Worm (Caenorhabditis elegans) whole organism, L2 larva: ENCODE results near the gene F20D6.1.

Experiments used
- C34F6.9 ChIP-seq: fragments of 150-350 bp; optimal IDR thresholded peaks from 2 replicates; lab custom pipeline; 2014; ENCODE audit warnings: missing biosample characterization, missing genetic modification characterization
- F13H6.1 ChIP-seq: sonication (generic microtip); optimal IDR thresholded peaks from 2 replicates; lab custom pipeline; 2016; ENCODE audit warnings: missing genetic modification characterization, missing compliant biosample characterization
- R02D3.7 ChIP-seq: fragments of 150-350 bp; optimal IDR thresholded peaks from 2 replicates; lab custom pipeline; 2014; ENCODE audit warnings: missing biosample characterization, missing genetic modification characterization
- Y55F3AM.14 ChIP-seq: fragments of 200-800 bp; sonication (Bioruptor generic); optimal IDR thresholded peaks from 2 replicates; lab custom pipeline; 2018; ENCODE audit warnings: mild to moderate bottlenecking, missing genetic modification characterization, missing compliant biosample characterization
- ZK546.5 ChIP-seq: sonication (generic microtip); optimal IDR thresholded peaks from 2 replicates; lab custom pipeline; 2017; ENCODE audit warnings: missing biosample characterization, missing genetic modification characterization
- aly-2 ChIP-seq: fragments of 150-350 bp; optimal IDR thresholded peaks from 2 replicates; lab custom pipeline; 2014; ENCODE audit warnings: missing biosample characterization, missing genetic modification characterization
- ama-1 ChIP-seq: fragments of 150-350 bp; optimal IDR thresholded peaks from 2 replicates; lab custom pipeline; 2018; ENCODE audit warnings: inconsistent platforms
- blmp-1 ChIP-seq: sonication (generic microtip); optimal IDR thresholded peaks from 2 replicates; lab custom pipeline; 2017; ENCODE audit warnings: missing genetic modification characterization, mild to moderate bottlenecking, missing compliant biosample characterization, antibody characterized with exemption, moderate library complexity; ENCODE audit not compliant: insufficient read depth
- ceh-16 ChIP-seq: fragments of 150-350 bp; optimal IDR thresholded peaks from 2 replicates; lab custom pipeline; 2014; ENCODE audit warnings: missing biosample characterization, missing genetic modification characterization
- ceh-82 ChIP-seq: fragments of 150-350 bp; optimal IDR thresholded peaks from 2 replicates; lab custom pipeline; 2014; ENCODE audit warnings: missing biosample characterization, missing genetic modification characterization
- crh-2 ChIP-seq: sonication (generic microtip); optimal IDR thresholded peaks from 2 replicates; lab custom pipeline; 2017; ENCODE audit warnings: missing biosample characterization, missing genetic modification characterization
- dmd-4 ChIP-seq: sonication (generic microtip); optimal IDR thresholded peaks from 2 replicates; lab custom pipeline; 2017; ENCODE audit warnings: missing biosample characterization, missing genetic modification characterization
- egl-27 ChIP-seq: sonication (generic microtip); optimal IDR thresholded peaks from 3 replicates; lab custom pipeline; 2017; ENCODE audit warnings: missing biosample characterization, missing genetic modification reagents, missing genetic modification characterization
- elt-1 ChIP-seq: fragments of 150-350 bp; optimal IDR thresholded peaks from 2 replicates; lab custom pipeline; 2014; ENCODE audit warnings: missing biosample characterization, missing genetic modification characterization
- elt-3 ChIP-seq: sonication (generic microtip); optimal IDR thresholded peaks from 2 replicates; lab custom pipeline; 2017; ENCODE audit warnings: missing biosample characterization, missing genetic modification characterization
- fos-1 ChIP-seq: fragments of 150-350 bp; optimal IDR thresholded peaks from 2 replicates; lab custom pipeline; 2014; ENCODE audit warnings: missing biosample characterization, missing genetic modification characterization
- gmeb-1 ChIP-seq: fragments of 150-350 bp; optimal IDR thresholded peaks from 2 replicates; lab custom pipeline; 2014; ENCODE audit warnings: missing biosample characterization, missing genetic modification characterization
- lin-13 ChIP-seq: fragments of 150-350 bp; optimal IDR thresholded peaks from 2 replicates; lab custom pipeline; 2014; ENCODE audit warnings: missing biosample characterization, missing genetic modification reagents, missing genetic modification characterization
- lin-39 ChIP-seq: fragments of 150-350 bp; optimal IDR thresholded peaks from 2 replicates; lab custom pipeline; 2014; ENCODE audit warnings: missing biosample characterization, missing genetic modification reagents, missing genetic modification characterization
- lsy-2 ChIP-seq, 2 experiments: fragments of 150-350 bp in 1 of 2; sonication (generic microtip) in 1 of 2; optimal IDR thresholded peaks; 2 replicates each; lab custom pipeline; 2014 to 2017; ENCODE audit warnings: missing biosample characterization in 2 of 2, missing genetic modification characterization in 2 of 2
- mbf-1 ChIP-seq: sonication (generic microtip); optimal IDR thresholded peaks from 2 replicates; lab custom pipeline; 2017; ENCODE audit warnings: missing biosample characterization, missing genetic modification characterization
- nhr-10 ChIP-seq: sonication (generic microtip); optimal IDR thresholded peaks from 2 replicates; lab custom pipeline; 2017; ENCODE audit warnings: missing biosample characterization, missing genetic modification characterization
- nhr-11 ChIP-seq: fragments of 150-350 bp; optimal IDR thresholded peaks from 2 replicates; lab custom pipeline; 2014; ENCODE audit warnings: missing biosample characterization, missing genetic modification characterization
- nhr-12 ChIP-seq: fragments of 150-350 bp; optimal IDR thresholded peaks from 2 replicates; lab custom pipeline; 2014; ENCODE audit warnings: missing biosample characterization, missing genetic modification characterization
- nhr-129 ChIP-seq: fragments of 150-350 bp; optimal IDR thresholded peaks from 2 replicates; lab custom pipeline; 2014; ENCODE audit warnings: missing biosample characterization, missing genetic modification characterization
- nhr-21 ChIP-seq: fragments of 150-350 bp; optimal IDR thresholded peaks from 2 replicates; lab custom pipeline; 2014; ENCODE audit warnings: missing biosample characterization, missing genetic modification characterization
- nhr-23 ChIP-seq: fragments of 150-350 bp; optimal IDR thresholded peaks from 2 replicates; lab custom pipeline; 2014; ENCODE audit warnings: missing biosample characterization, missing genetic modification reagents, missing genetic modification characterization
- nhr-25 ChIP-seq: fragments of 150-350 bp; sonication (generic microtip); optimal IDR thresholded peaks from 3 replicates; lab custom pipeline; 2014; ENCODE audit warnings: missing biosample characterization, missing genetic modification characterization
- nhr-6 ChIP-seq: fragments of 150-350 bp; optimal IDR thresholded peaks from 2 replicates; lab custom pipeline; 2014; ENCODE audit warnings: missing biosample characterization, missing genetic modification characterization
- nhr-77 ChIP-seq: fragments of 150-350 bp; optimal IDR thresholded peaks from 2 replicates; lab custom pipeline; 2014; ENCODE audit warnings: missing biosample characterization, missing genetic modification characterization
- skn-1 ChIP-seq: sonication (generic microtip); optimal IDR thresholded peaks from 2 replicates; lab custom pipeline; 2017; ENCODE audit warnings: missing biosample characterization, missing genetic modification characterization
- sma-9 ChIP-seq, 2 experiments: fragments of 150-350 bp in 1 of 2; sonication (generic microtip) in 1 of 2; optimal IDR thresholded peaks; 2 replicates each; lab custom pipeline; 2014 to 2016; ENCODE audit warnings: missing genetic modification characterization in 2 of 2, mild to moderate bottlenecking in 1 of 2, missing biosample characterization in 1 of 2, missing compliant biosample characterization in 1 of 2, missing genetic modification reagents in 1 of 2, moderate library complexity in 1 of 2
- snpc-4 ChIP-seq: fragments of 150-350 bp; optimal IDR thresholded peaks from 2 replicates; lab custom pipeline; 2014; ENCODE audit warnings: missing biosample characterization, missing genetic modification characterization
- unc-39 ChIP-seq: fragments of 150-350 bp; optimal IDR thresholded peaks from 2 replicates; lab custom pipeline; 2014; ENCODE audit warnings: missing biosample characterization, missing genetic modification characterization
- unc-55 ChIP-seq: fragments of 150-350 bp; sonication (generic microtip); optimal IDR thresholded peaks from 3 replicates; lab custom pipeline; 2014; ENCODE audit warnings: missing biosample characterization, missing genetic modification reagents, missing genetic modification characterization
- unc-62 ChIP-seq: fragments of 150-350 bp; optimal IDR thresholded peaks from 2 replicates; lab custom pipeline; 2014; ENCODE audit warnings: missing biosample characterization, missing genetic modification reagents, missing genetic modification characterization
- zag-1 ChIP-seq: fragments of 150-350 bp; optimal IDR thresholded peaks from 2 replicates; lab custom pipeline; 2014; ENCODE audit warnings: missing biosample characterization, missing genetic modification characterization
- ztf-1 ChIP-seq: fragments of 200-800 bp; sonication (Bioruptor generic); conservative IDR thresholded peaks from 2 replicates; pipeline ENCODE4 v1.3.6; 2022; ENCODE audit warnings: missing genetic modification characterization, missing compliant biosample characterization
- ztf-11 ChIP-seq: sonication (generic microtip); optimal IDR thresholded peaks from 2 replicates; lab custom pipeline; 2017; ENCODE audit warnings: missing biosample characterization, missing genetic modification characterization
- ztf-4 ChIP-seq: fragments of 150-350 bp; optimal IDR thresholded peaks from 2 replicates; lab custom pipeline; 2014; ENCODE audit warnings: missing biosample characterization, missing genetic modification characterization

F20D6.1 gene

DNA sequence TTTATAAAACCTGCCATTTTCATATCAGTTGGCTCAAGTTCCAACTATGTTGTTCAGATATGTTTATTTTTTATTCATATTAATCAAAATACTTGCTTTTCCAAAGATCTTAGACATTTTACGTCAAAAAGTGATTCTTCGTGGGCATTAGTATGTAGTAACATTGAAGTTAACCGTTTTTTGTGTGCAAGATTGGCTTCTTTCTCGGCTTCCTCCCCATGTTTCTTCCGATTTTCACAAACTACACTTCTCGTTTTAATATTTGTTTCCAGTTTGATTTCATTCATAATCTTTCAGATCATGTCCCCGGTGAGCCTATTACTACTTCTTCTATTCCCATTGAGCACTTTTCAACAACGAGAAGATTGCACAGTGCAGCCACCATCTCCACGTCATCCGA is 33.1 kb upstream of the F20D6.1 start, which contains the start of gene sul-2:
sul-2 (plus strand) TSS at position 301 of the 400 bp plus-strand sequence.
- no peak for TF ChIP-seq Y55F3AM.14 (GFP tag; lab: Kevin White, UChicago)
- TF ChIP-seq ztf-4 (tag; lab: Kevin White, UChicago) = no peak
- TF ChIP-seq R02D3.7 (tag; lab: Kevin White, UChicago) = no peak
- no peak for TF ChIP-seq skn-1 (tag; lab: Kevin White, UChicago)
- TF ChIP-seq gmeb-1 = no peak
- TF ChIP-seq unc-39 = no peak
- no peak for TF ChIP-seq mbf-1
- no peak for TF ChIP-seq F13H6.1
- TF ChIP-seq elt-1 (tag; lab: Kevin White, UChicago) = no peak
- no peak for TF ChIP-seq lsy-2 (tag; optimal IDR thresholded peaks at IDR 0.05; lab: Kevin White, UChicago)
- TF ChIP-seq nhr-12 = no peak
- TF ChIP-seq snpc-4 (tag; lab: Kevin White, UChicago) = no peak
- no peak for TF ChIP-seq elt-3 (tag; lab: Kevin White, UChicago)

DNA sequence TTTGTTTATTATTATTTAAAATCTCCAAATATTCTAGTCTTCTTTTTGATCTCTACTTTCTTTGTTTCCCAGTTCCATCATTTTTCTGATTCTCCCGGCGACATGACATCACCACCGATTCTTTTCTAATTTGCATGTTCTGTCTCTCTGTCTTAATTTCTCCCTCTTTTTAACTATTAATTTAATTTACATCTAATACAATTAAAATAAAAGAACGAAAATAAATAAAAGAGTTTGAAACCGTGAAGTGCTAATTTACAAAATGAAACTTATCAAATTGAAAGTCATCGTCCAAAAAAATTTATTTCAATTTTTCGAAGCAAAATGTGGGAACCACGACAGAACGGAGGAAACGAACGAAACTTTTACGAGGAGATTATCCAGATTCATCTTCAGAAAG is 30.9 kb upstream of the F20D6.1 start, which contains the start of gene F20D6.6:
F20D6.6 (plus strand) TSS at position 301 of the 400 bp plus-strand sequence.
- TF ChIP-seq skn-1 (tag; lab: Kevin White, UChicago) (no peak), fos-1 (tag; lab: Kevin White, UChicago) (no peak), Y55F3AM.14 (GFP tag; lab: Kevin White, UChicago) (no peak), lin-39 (no peak), aly-2 (tag; lab: Kevin White, UChicago) (no peak), nhr-11 (tag; lab: Kevin White, UChicago) (no peak), crh-2 (tag; lab: Kevin White, UChicago) (no peak), elt-3 (tag; lab: Kevin White, UChicago) (no peak), R02D3.7 (tag; lab: Kevin White, UChicago) (no peak), nhr-21 (tag; lab: Kevin White, UChicago) (no peak), ZK546.5 (tag; lab: Kevin White, UChicago) (no peak), F13H6.1 (no peak), ceh-16 (no peak), nhr-77 (no peak), zag-1 (no peak), egl-27 (no peak), C34F6.9 (tag; lab: Kevin White, UChicago) (no peak), unc-62 (no peak), snpc-4 (tag; lab: Kevin White, UChicago) (no peak), nhr-129 (no peak)

DNA sequence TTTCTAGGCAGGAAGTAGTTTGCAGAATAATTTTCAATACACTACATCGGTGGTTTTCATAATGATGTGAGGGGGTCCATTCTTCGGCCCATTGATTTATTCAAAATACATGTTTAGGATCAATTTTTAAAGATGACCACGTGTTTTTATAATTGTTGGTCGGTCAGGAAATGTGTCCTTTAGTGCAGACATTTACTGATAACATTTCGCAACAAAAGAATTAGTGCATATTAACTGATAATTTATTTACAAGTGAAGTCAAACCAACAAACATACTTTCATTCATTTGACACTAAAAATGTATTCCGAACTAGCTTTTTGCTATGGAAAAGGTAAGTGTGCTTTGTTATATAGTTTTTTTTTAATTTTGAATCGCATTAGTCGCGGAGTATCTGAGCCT is 28.8 kb upstream of the F20D6.1 start, which contains the start of gene F20D6.5:
F20D6.5 (plus strand) TSS at position 259 of the 400 bp plus-strand sequence.
- TF ChIP-seq gmeb-1 (no peak), nhr-12 (no peak), fos-1 (tag; lab: Kevin White, UChicago) (peak; percentile 18), mbf-1 (no peak), zag-1 (no peak), skn-1 (tag; lab: Kevin White, UChicago) (no peak), nhr-23 (no peak), ztf-11 (tag; lab: Kevin White, UChicago) (no peak), nhr-21 (tag; lab: Kevin White, UChicago) (no peak), ceh-82 (tag; lab: Kevin White, UChicago) (no peak), nhr-6 (no peak), lin-13 (GFP tag; lab: Kevin White, UChicago) (no peak), dmd-4 (tag; lab: Kevin White, UChicago) (no peak), crh-2 (tag; lab: Kevin White, UChicago) (no peak), ztf-4 (tag; lab: Kevin White, UChicago) (no peak), ama-1 (no peak), sma-9 (GFP tag; optimal IDR thresholded peaks at IDR 0.05; lab: Kevin White, UChicago) (peak; percentile 64), sma-9 (tag; optimal IDR thresholded peaks at IDR 0.05; lab: Kevin White, UChicago) (no peak)

- TF ChIP-seq F13H6.1 (no peak), blmp-1 (tag; lab: Kevin White, UChicago) (no peak), unc-55 (GFP tag; lab: Kevin White, UChicago) (no peak), unc-62 (no peak), elt-1 (tag; lab: Kevin White, UChicago) (no peak), snpc-4 (tag; lab: Kevin White, UChicago) (no peak), nhr-25 (tag; lab: Kevin White, UChicago) (no peak), nhr-11 (tag; lab: Kevin White, UChicago) (no peak), dmd-4 (tag; lab: Kevin White, UChicago) (no peak), ztf-1 (GFP tag; lab: Robert Waterston, UW) (no peak), gmeb-1 (no peak), ztf-4 (tag; lab: Kevin White, UChicago) (no peak), nhr-10 (tag; lab: Kevin White, UChicago) (no peak), crh-2 (tag; lab: Kevin White, UChicago) (no peak)
Observed at ce11 chrV:8163199-8163598, 27.3 kb upstream of the F20D6.1 start.
